Fruit fly (Drosophila melanogaster) whole organism, embryonic: ENCODE results near the gene miple2.

Experiments used
- Atf3 ChIP-seq: fragments of 200-800 bp; sonication (Bioruptor generic); optimal IDR thresholded peaks from 3 replicates; lab custom pipeline; 2016; ENCODE audit warnings: missing biosample characterization, missing genetic modification characterization
- B-H1 ChIP-seq: fragments of 200-800 bp; sonication (Bioruptor generic); IDR thresholded peaks from 3 replicates; pipeline ENCODE4 v1.3.6; 2022; ENCODE audit warnings: missing biosample characterization, missing genetic modification characterization
- CG15514 ChIP-seq: fragments of 200-800 bp; sonication (Bioruptor generic); optimal IDR thresholded peaks from 3 replicates; lab custom pipeline; 2017; ENCODE audit warnings: missing biosample characterization, missing genetic modification characterization, mild to moderate bottlenecking, moderate library complexity, missing genetic modification reagents
- CG17359 ChIP-seq: fragments of 200-800 bp; sonication (Bioruptor generic); optimal IDR thresholded peaks from 3 replicates; lab custom pipeline; 2018; ENCODE audit warnings: missing biosample characterization, mild to moderate bottlenecking, missing genetic modification characterization, moderate library complexity
- CG17802 ChIP-seq: fragments of 200-800 bp; sonication (Bioruptor generic); optimal IDR thresholded peaks from 2 replicates; lab custom pipeline; 2018; ENCODE audit warnings: missing biosample characterization, mild to moderate bottlenecking, missing genetic modification characterization, moderate library complexity
- CG17912 ChIP-seq: fragments of 200-800 bp; sonication (Bioruptor generic); optimal IDR thresholded peaks from 2 replicates; lab custom pipeline; 2018; ENCODE audit warnings: missing biosample characterization, mild to moderate bottlenecking, missing genetic modification characterization
- CG32767 ChIP-seq: fragments of 200-800 bp; sonication (Bioruptor generic); IDR thresholded peaks from 2 replicates; pipeline ENCODE4 v1.3.6; 2022; ENCODE audit warnings: missing biosample characterization, missing genetic modification characterization
- CG4707 ChIP-seq: fragments of 200-800 bp; sonication (Bioruptor generic); optimal IDR thresholded peaks from 2 replicates; lab custom pipeline; 2018; ENCODE audit warnings: missing biosample characterization, mild to moderate bottlenecking, missing genetic modification characterization, moderate library complexity
- CG5180 ChIP-seq: fragments of 200-800 bp; sonication (Bioruptor generic); optimal IDR thresholded peaks from 3 replicates; lab custom pipeline; 2017; ENCODE audit warnings: missing biosample characterization, missing genetic modification characterization, mild to moderate bottlenecking, moderate library complexity, missing genetic modification reagents
- CG5953 ChIP-seq: fragments of 200-800 bp; sonication (Bioruptor generic); IDR thresholded peaks from 2 replicates; pipeline ENCODE4 v1.3.6; 2022; ENCODE audit warnings: missing biosample characterization, missing genetic modification characterization
- CG6791 ChIP-seq: fragments of 200-800 bp; sonication (Bioruptor generic); IDR thresholded peaks from 3 replicates; pipeline ENCODE4 v1.3.6; 2022; ENCODE audit warnings: missing biosample characterization, missing genetic modification characterization; ENCODE audit not compliant: partially characterized antibody
- CG6854 ChIP-seq: fragments of 200-800 bp; sonication (Bioruptor generic); optimal IDR thresholded peaks from 3 replicates; lab custom pipeline; 2017; ENCODE audit warnings: missing biosample characterization, mild to moderate bottlenecking, missing genetic modification characterization
- CG8359 ChIP-seq: fragments of 200-800 bp; sonication (Bioruptor generic); optimal IDR thresholded peaks from 2 replicates; lab custom pipeline; 2017; ENCODE audit warnings: missing biosample characterization, mild to moderate bottlenecking, missing genetic modification characterization, borderline replicate concordance
- Dip2 ChIP-seq: fragments of 200-800 bp; sonication (Bioruptor generic); IDR thresholded peaks from 2 replicates; pipeline ENCODE4 v1.3.6; 2022; ENCODE audit warnings: missing biosample characterization, missing genetic modification characterization
- Hr51 ChIP-seq, 2 experiments: fragments of 200-800 bp; sonication (Bioruptor generic); optimal IDR thresholded peaks; 2 replicates in 1 of 2; 3 replicates in 1 of 2; lab custom pipeline; 2016 to 2018; ENCODE audit warnings: missing biosample characterization in 2 of 2, missing genetic modification characterization in 2 of 2, mild to moderate bottlenecking in 1 of 2, moderate library complexity in 1 of 2
- Med ChIP-seq: fragments of 200-800 bp; sonication (Bioruptor generic); peaks from one replicate; lab custom pipeline; 2016; ENCODE audit warnings: missing biosample characterization, missing genetic modification characterization, mild to moderate bottlenecking, inconsistent platforms, moderate library complexity
- Nf-YA ChIP-seq: fragments of 200-800 bp; sonication (Bioruptor generic); IDR thresholded peaks from 2 replicates; pipeline ENCODE4 v1.3.6; 2022; ENCODE audit warnings: missing biosample characterization, missing genetic modification characterization
- Six4 ChIP-seq: fragments of 200-800 bp; sonication (Bioruptor generic); optimal IDR thresholded peaks from 2 replicates; lab custom pipeline; 2016; ENCODE audit warnings: missing biosample characterization, missing genetic modification characterization
- Stat92E ChIP-seq, 3 experiments: fragments of >200 bp in 2 of 3; fragments of 200-800 bp in 1 of 3; sonication (Bioruptor generic) in 1 of 3; optimal IDR thresholded peaks; 2 replicates each; lab custom pipeline; 2017 to 2019; ENCODE audit warnings: missing biosample characterization in 3 of 3, missing genetic modification characterization in 3 of 3, mild to moderate bottlenecking in 1 of 3, moderate library complexity in 1 of 3
- Taf1 ChIP-seq: fragments of 200-800 bp; sonication (Bioruptor generic); IDR thresholded peaks from 2 replicates; pipeline ENCODE4 v1.3.6; 2022; ENCODE audit warnings: missing biosample characterization, missing genetic modification characterization
- ab ChIP-seq: fragments of 200-800 bp; sonication (Bioruptor generic); optimal IDR thresholded peaks from 2 replicates; lab custom pipeline; 2016; ENCODE audit warnings: missing biosample characterization, missing genetic modification characterization
- da ChIP-seq: fragments of 200-800 bp; sonication (Bioruptor generic); optimal IDR thresholded peaks from 2 replicates; lab custom pipeline; 2016; ENCODE audit warnings: missing biosample characterization, missing genetic modification characterization
- ewg ChIP-seq: fragments of 200-800 bp; sonication (Bioruptor generic); optimal IDR thresholded peaks from 3 replicates; lab custom pipeline; 2017; ENCODE audit warnings: mild to moderate bottlenecking, missing biosample characterization, missing genetic modification reagents, missing genetic modification characterization
- inv ChIP-seq: fragments of 200-800 bp; sonication (Bioruptor generic); IDR thresholded peaks from 2 replicates; pipeline ENCODE4 v1.3.6; 2022; ENCODE audit warnings: missing biosample characterization, missing genetic modification characterization; ENCODE audit not compliant: partially characterized antibody
- klu ChIP-seq: fragments of 200-800 bp; sonication (Bioruptor generic); IDR thresholded peaks from 2 replicates; pipeline ENCODE4 v1.3.6; 2022; ENCODE audit warnings: missing biosample characterization, missing genetic modification characterization
- nerfin-2 ChIP-seq: fragments of 200-800 bp; sonication (Bioruptor generic); IDR thresholded peaks from 2 replicates; pipeline ENCODE4 v1.3.6; 2022; ENCODE audit warnings: missing biosample characterization, missing genetic modification characterization; ENCODE audit not compliant: partially characterized antibody
- otp ChIP-seq: fragments of 200-800 bp; sonication (Bioruptor generic); IDR thresholded peaks from 3 replicates; pipeline ENCODE4, ENCODE4 v1.3.6; 2022; ENCODE audit warnings: missing biosample characterization, missing genetic modification characterization
- sima ChIP-seq: fragments of 200-800 bp; sonication (Bioruptor generic); optimal IDR thresholded peaks from 2 replicates; lab custom pipeline; 2016; ENCODE audit warnings: missing biosample characterization, missing genetic modification characterization
- sr ChIP-seq: fragments of 200-800 bp; sonication (Bioruptor generic); IDR thresholded peaks from 3 replicates; pipeline ENCODE4 v1.3.6; 2022; ENCODE audit warnings: missing biosample characterization, missing genetic modification characterization
- tap ChIP-seq: fragments of 200-800 bp; optimal IDR thresholded peaks from 3 replicates; lab custom pipeline; 2019; ENCODE audit warnings: missing biosample characterization, mild to moderate bottlenecking, missing genetic modification characterization, moderate library complexity
- tgo ChIP-seq: fragments of 200-800 bp; sonication (Bioruptor generic); IDR thresholded peaks from 3 replicates; pipeline ENCODE4 v1.3.6; 2022; ENCODE audit warnings: missing biosample characterization, missing genetic modification characterization
- toy ChIP-seq: fragments of 200-800 bp; sonication (Bioruptor generic); IDR thresholded peaks from 2 replicates; pipeline ENCODE4 v1.3.6; 2022; ENCODE audit warnings: missing biosample characterization, missing genetic modification characterization
- z ChIP-seq: fragments of 200-800 bp; sonication (Bioruptor generic); IDR thresholded peaks from 3 replicates; pipeline ENCODE4 v1.3.6; 2022; ENCODE audit warnings: missing biosample characterization, missing genetic modification characterization
- zfh1 ChIP-seq: fragments of 200-800 bp; sonication (Bioruptor generic); IDR thresholded peaks from 3 replicates; pipeline ENCODE4 v1.3.6; 2022; ENCODE audit warnings: missing biosample characterization, missing genetic modification characterization

Gene miple2

dm6 chr3L:271501-272249, 675 bp downstream of the miple2 start (continued):
- TF ChIP-seq CG6791 (GFP tag; lab: Robert Waterston, UW) (peak; percentile 43; the same call in 1 of the 3 replicates), ewg (GFP tag; lab: Kevin White, UChicago) (peak; percentile 72), otp (GFP tag; lab: Robert Waterston, UW) (0 out of 3 replicates have a peak, but pooled peaks have one; percentile 30), Six4 (GFP tag; lab: Kevin White, UChicago) (no peak), Taf1 (GFP tag; lab: Robert Waterston, UW) (no peak), Nf-YA (no peak), B-H1 (no peak), CG17912 (GFP tag; lab: Kevin White, UChicago) (no peak), CG17359 (no peak), sima (GFP tag; lab: Kevin White, UChicago) (no peak), ab (GFP tag; lab: Kevin White, UChicago) (no peak), CG32767 (GFP tag; lab: Robert Waterston, UW) (no peak), z (GFP tag; lab: Robert Waterston, UW) (peak; percentile 99), sr (GFP tag; lab: Robert Waterston, UW) (peak; percentile 88), CG5953 (GFP tag; lab: Robert Waterston, UW) (peak; percentile 42; the same call in 1 of the 2 replicates), CG8359 (GFP tag; lab: Kevin White, UChicago) (no peak), toy (no peak), CG15514 (no peak), inv (0 out of 2 replicates have a peak, but pooled peaks have one; percentile 22), nerfin-2 (peak; percentile 29; the same call in 1 of the 2 replicates), CG5180 (GFP tag; lab: Kevin White, UChicago) (peak; percentile 88), CG4707 (GFP tag; lab: Kevin White, UChicago) (no peak)

- TF ChIP-seq Atf3 (no peak), Med (GFP tag; lab: Kevin White, UChicago) (peak; percentile 0)
- TF ChIP-seq, all 482 proteins: peak for 1
Observed at dm6 chr3L:273291-273690, 2.3 kb downstream of the miple2 start, which contains the start of gene CG32845. TSS of gene CG32845 (minus strand) at chr3L:273391.

- TF ChIP-seq CG6854 (no peak), tgo (GFP tag; lab: Robert Waterston, UW) (no peak), Dip2 (GFP tag; lab: Robert Waterston, UW) (no peak), Stat92E (GFP tag; optimal IDR thresholded peaks at IDR 0.05; lab: Kevin White, UChicago) (no peak), tap (no peak), da (GFP tag; lab: Kevin White, UChicago) (no peak), zfh1 (GFP tag; lab: Robert Waterston, UW) (no peak), CG17802 (tag; lab: Kevin White, UChicago) (no peak), Hr51 (GFP tag; optimal IDR thresholded peaks at IDR 0.05; lab: Kevin White, UChicago) (no peak), klu (GFP tag; lab: Robert Waterston, UW) (no peak)
Observed at dm6 chr3L:274855-275254, 3.9 kb downstream of the miple2 start, which contains the start of gene ttm2. TSS of gene ttm2 (plus strand) at chr3L:275155.
